Worm (Caenorhabditis elegans) whole organism, L1 larva: ENCODE measurements around the gene Y75B8A.13.

ENCODE experiments used
- C04F5.9 ChIP-seq: sonication (generic microtip); optimal IDR thresholded peaks from 2 replicates; lab custom pipeline; 2016; ENCODE audit warnings: missing genetic modification characterization, missing compliant biosample characterization
- elt-3 ChIP-seq, 6 experiments: fragments of 150-350 bp in 1 of 6; sonication (generic microtip); optimal IDR thresholded peaks; 2 replicates each; lab custom pipeline; 2017 to 2018; ENCODE audit warnings: missing biosample characterization in 6 of 6, missing genetic modification characterization in 6 of 6, inconsistent platforms in 1 of 6
- fkh-4 ChIP-seq: sonication (generic microtip); optimal IDR thresholded peaks from 2 replicates; lab custom pipeline; 2016; ENCODE audit warnings: missing compliant biosample characterization, missing genetic modification characterization, borderline replicate concordance
- fos-1 ChIP-seq: fragments of 150-350 bp; optimal IDR thresholded peaks from 2 replicates; lab custom pipeline; 2014; ENCODE audit warnings: missing biosample characterization, missing genetic modification characterization
- hlh-4 ChIP-seq: sonication (generic microtip); optimal IDR thresholded peaks from 2 replicates; lab custom pipeline; 2016; ENCODE audit warnings: mild to moderate bottlenecking, missing genetic modification characterization, missing compliant biosample characterization
- pag-3 ChIP-seq: sonication (generic microtip); optimal IDR thresholded peaks from 2 replicates; lab custom pipeline; 2017; ENCODE audit warnings: missing genetic modification characterization, mild to moderate bottlenecking, missing compliant biosample characterization, antibody characterized with exemption, borderline replicate concordance; ENCODE audit not compliant: insufficient read depth
- zag-1 ChIP-seq: fragments of 150-350 bp; optimal IDR thresholded peaks from 2 replicates; lab custom pipeline; 2014; ENCODE audit warnings: missing biosample characterization, missing genetic modification characterization

DNA sequence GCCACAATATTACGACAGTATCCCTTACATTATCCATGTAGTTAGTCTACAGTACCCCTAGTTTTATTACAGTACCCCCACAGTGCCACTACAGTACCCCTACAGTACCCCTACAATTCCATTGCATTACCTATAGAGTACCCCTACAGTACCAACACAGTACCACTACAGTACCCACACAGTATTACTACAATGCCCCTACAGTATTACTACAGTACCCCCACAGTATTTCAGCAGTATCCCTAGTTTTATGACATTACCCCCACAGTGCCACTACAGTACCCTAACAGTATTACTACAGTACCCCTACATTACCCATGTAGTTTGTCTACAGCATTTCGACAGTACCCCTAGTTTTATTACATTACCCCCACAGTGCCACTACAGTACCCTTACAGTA lies 18.0 kb upstream of the Y75B8A.13 start:
- TF ChIP-seq zag-1 (tag; lab: Kevin White, UChicago) = no peak
- TF ChIP-seq fkh-4 (tag; lab: Kevin White, UChicago) = no peak
- no peak for TF ChIP-seq pag-3
- TF ChIP-seq hlh-4 (tag; lab: Kevin White, UChicago) = no peak
- no peak for TF ChIP-seq fos-1 (tag; lab: Kevin White, UChicago)
- no peak for TF ChIP-seq elt-3 (tag; optimal IDR thresholded peaks at IDR 0.05; lab: Kevin White, UChicago)
- TF ChIP-seq C04F5.9 = no peak
